Fruit fly (Drosophila melanogaster) whole organism, pupa: ENCODE measurements around the gene toy.

ENCODE experiments used
- CG10348 ChIP-seq: fragments of 200-800 bp; sonication (Bioruptor generic); IDR thresholded peaks from 2 replicates; pipeline ENCODE4 v1.3.6; 2022; ENCODE audit warnings: missing biosample characterization, missing genetic modification characterization
- CG12605 ChIP-seq: fragments of 200-800 bp; sonication (Bioruptor generic); IDR thresholded peaks from 2 replicates; pipeline ENCODE4 v1.3.6; 2022; ENCODE audit warnings: missing biosample characterization, missing genetic modification characterization
- CG13204 ChIP-seq: fragments of 200-800 bp; sonication (Bioruptor generic); optimal IDR thresholded peaks from 2 replicates; lab custom pipeline; 2018; ENCODE audit warnings: missing biosample characterization, mild to moderate bottlenecking, missing genetic modification characterization, moderate library complexity
- CG14655 ChIP-seq: fragments of 200-800 bp; sonication (Bioruptor generic); optimal IDR thresholded peaks from 3 replicates; lab custom pipeline; 2017; ENCODE audit warnings: mild to moderate bottlenecking, missing biosample characterization, missing genetic modification reagents, missing genetic modification characterization
- CG15710 ChIP-seq: fragments of 200-800 bp; sonication (Bioruptor generic); optimal IDR thresholded peaks from 2 replicates; lab custom pipeline; 2018; ENCODE audit warnings: missing biosample characterization, mild to moderate bottlenecking, missing genetic modification characterization, moderate library complexity
- CG17806 ChIP-seq: fragments of 200-800 bp; sonication (Bioruptor generic); optimal IDR thresholded peaks from 2 replicates; lab custom pipeline; 2018; ENCODE audit warnings: missing biosample characterization, mild to moderate bottlenecking, missing genetic modification characterization, moderate library complexity
- CG32121 ChIP-seq: fragments of 200-800 bp; sonication (Bioruptor generic); IDR thresholded peaks from 2 replicates; pipeline ENCODE4 v1.3.6; 2022; ENCODE audit warnings: missing biosample characterization, missing genetic modification characterization
- CG34367 ChIP-seq: fragments of 200-800 bp; sonication (Bioruptor generic); optimal IDR thresholded peaks from 2 replicates; lab custom pipeline; 2018; ENCODE audit warnings: missing biosample characterization, mild to moderate bottlenecking, missing genetic modification characterization
- CG4496 ChIP-seq: fragments of 200-800 bp; sonication (Bioruptor generic); IDR thresholded peaks from 3 replicates; pipeline ENCODE4 v1.3.6; 2022; ENCODE audit warnings: missing biosample characterization, missing genetic modification characterization
- CG8159 ChIP-seq: fragments of 200-800 bp; sonication (Bioruptor generic); optimal IDR thresholded peaks from 3 replicates; lab custom pipeline; 2018; ENCODE audit warnings: missing biosample characterization, mild to moderate bottlenecking, missing genetic modification characterization, moderate library complexity
- CG8301 ChIP-seq: fragments of 200-800 bp; sonication (Bioruptor generic); optimal IDR thresholded peaks from 2 replicates; lab custom pipeline; 2018; ENCODE audit warnings: missing biosample characterization, mild to moderate bottlenecking, missing genetic modification characterization
- CG9948 ChIP-seq: fragments of 200-800 bp; sonication (Bioruptor generic); optimal IDR thresholded peaks from 2 replicates; lab custom pipeline; 2018; ENCODE audit warnings: missing biosample characterization, mild to moderate bottlenecking, missing genetic modification characterization, moderate library complexity
- D1 ChIP-seq: fragments of 200-800 bp; sonication (Bioruptor generic); optimal IDR thresholded peaks from 2 replicates; lab custom pipeline; 2018; ENCODE audit warnings: missing biosample characterization, mild to moderate bottlenecking, missing genetic modification characterization, moderate library complexity
- EcR ChIP-seq: fragments of 200-800 bp; sonication (Bioruptor generic); optimal IDR thresholded peaks from 3 replicates; lab custom pipeline; 2019; ENCODE audit warnings: missing biosample characterization, missing genetic modification characterization, mild to moderate bottlenecking, moderate library complexity, missing genetic modification reagents
- Ets98B ChIP-seq: fragments of 200-800 bp; sonication (Bioruptor generic); IDR thresholded peaks from 2 replicates; pipeline ENCODE4 v1.3.6; 2022; ENCODE audit warnings: missing biosample characterization, missing genetic modification characterization
- Pif1A ChIP-seq: fragments of 200-800 bp; sonication (Bioruptor generic); optimal IDR thresholded peaks from 3 replicates; lab custom pipeline; 2016; ENCODE audit warnings: missing biosample characterization, missing genetic modification characterization
- Pif1B ChIP-seq: fragments of 200-800 bp; sonication (Bioruptor generic); optimal IDR thresholded peaks from 3 replicates; lab custom pipeline; 2016; ENCODE audit warnings: missing biosample characterization, missing genetic modification characterization
- Snoo ChIP-seq: fragments of 200-800 bp; sonication (Bioruptor generic); optimal IDR thresholded peaks from 3 replicates; lab custom pipeline; 2017; ENCODE audit warnings: missing biosample characterization, mild to moderate bottlenecking, missing genetic modification characterization, inconsistent platforms
- fd96Ca ChIP-seq: fragments of 200-800 bp; sonication (Bioruptor generic); IDR thresholded peaks from 3 replicates; pipeline ENCODE4 v1.3.6; 2022; ENCODE audit warnings: missing biosample characterization, missing genetic modification characterization
- gl ChIP-seq: fragments of 200-800 bp; sonication (Bioruptor generic); optimal IDR thresholded peaks from 2 replicates; lab custom pipeline; 2018; ENCODE audit warnings: missing biosample characterization, mild to moderate bottlenecking, missing genetic modification characterization
- rn ChIP-seq: fragments of 200-800 bp; sonication (Bioruptor generic); IDR thresholded peaks from 2 replicates; pipeline ENCODE4 v1.3.6; 2022; ENCODE audit warnings: missing biosample characterization, missing genetic modification characterization

Gene toy

DNA sequence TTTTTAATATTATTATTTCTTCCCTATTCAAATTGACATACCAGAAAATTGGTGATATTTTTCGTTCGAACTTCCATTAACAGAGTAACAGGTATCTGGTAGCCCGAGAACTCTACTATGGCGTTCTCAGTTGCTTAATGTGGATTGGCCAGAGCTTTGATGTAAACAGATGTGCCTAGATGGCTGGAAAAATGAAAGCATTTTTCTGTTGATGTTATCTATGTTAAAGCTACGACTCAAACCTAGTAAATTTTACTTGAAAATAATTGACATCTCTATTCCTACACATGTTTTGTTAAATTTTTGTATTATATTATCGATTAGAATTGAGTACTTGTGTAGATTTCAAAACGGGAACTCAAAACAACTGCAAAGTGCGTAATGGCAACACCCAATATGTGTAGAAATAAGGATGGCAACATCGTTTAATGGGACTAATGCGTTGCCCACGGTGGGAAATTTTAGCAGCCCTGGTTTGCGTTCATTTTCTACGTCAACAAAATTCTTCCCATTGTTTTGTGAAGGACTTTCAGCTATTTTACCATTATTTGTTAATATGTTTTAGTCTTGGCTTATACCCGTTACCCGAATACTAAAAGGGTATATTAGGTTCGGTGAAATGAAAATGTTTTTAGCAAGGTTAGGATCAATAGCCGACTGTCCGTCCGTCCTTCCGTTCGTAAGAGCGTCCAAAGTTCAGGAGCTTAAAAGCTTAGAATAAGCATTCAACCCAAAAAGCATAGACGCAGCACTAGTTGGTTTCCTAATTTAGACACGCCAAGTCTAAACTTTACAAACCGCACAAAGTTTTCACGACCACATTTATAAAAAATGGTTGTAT lies 9.7 kb upstream of the toy start:
- no peak for TF ChIP-seq gl (tag; lab: Kevin White, UChicago)
- no peak for TF ChIP-seq CG12605
- no peak for TF ChIP-seq CG10348 (GFP tag; lab: Robert Waterston, UW)
- TF ChIP-seq Snoo (tag; lab: Kevin White, UChicago), result no peak
- peak; percentile 25 for TF ChIP-seq Pif1A (GFP tag; lab: Kevin White, UChicago)
- TF ChIP-seq CG34367 (tag; lab: Kevin White, UChicago), result no peak
- no peak for TF ChIP-seq CG4496 (GFP tag; lab: Robert Waterston, UW)
- no peak for TF ChIP-seq Ets98B
- no peak for TF ChIP-seq D1 (tag; lab: Kevin White, UChicago)

DNA sequence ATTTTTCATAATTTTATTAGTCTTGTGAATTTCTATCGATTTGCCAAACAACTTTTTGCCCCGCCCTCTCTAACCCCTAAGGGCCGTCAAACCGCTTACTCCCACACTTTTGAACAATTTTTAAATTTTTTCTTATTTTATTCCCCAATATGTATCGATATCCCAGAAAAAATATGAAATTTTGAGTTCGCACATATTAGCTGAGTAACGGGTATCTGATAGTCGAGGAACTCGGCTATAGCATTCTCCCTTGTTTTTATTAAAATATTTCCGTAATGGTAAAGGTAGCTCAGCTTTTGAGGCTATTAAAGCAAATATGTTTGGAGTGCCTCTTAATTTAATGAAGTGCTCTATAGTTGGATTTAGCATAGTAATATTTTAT lies 9.1 kb upstream of the toy start:
- TF ChIP-seq CG13204 (GFP tag; lab: Kevin White, UChicago) (no peak), D1 (tag; lab: Kevin White, UChicago) (peak; percentile 53)

DNA sequence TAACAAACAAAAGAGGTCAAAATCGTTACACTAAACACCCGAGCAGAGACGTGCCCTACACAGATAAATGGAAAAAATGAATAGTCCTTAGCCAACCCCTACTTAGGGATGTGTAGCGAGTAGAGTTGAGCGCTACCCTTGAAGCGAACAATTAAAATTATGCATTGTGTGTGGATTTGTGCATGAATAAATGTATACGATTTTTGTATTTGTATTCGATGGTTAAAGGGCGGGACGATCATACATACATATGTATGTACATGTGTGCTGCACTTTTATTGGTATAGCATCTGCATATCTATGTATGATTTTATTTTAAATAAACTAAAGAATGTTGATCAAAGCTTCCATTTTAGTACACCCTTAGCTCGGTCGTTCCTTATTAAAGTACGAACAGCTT lies 8.4 kb upstream of the toy start:
- no peak for TF ChIP-seq CG32121 (GFP tag; lab: Robert Waterston, UW)
- TF ChIP-seq CG9948 (tag; lab: Kevin White, UChicago), result no peak
- TF ChIP-seq CG14655 (GFP tag; lab: Kevin White, UChicago), result no peak
- no peak for TF ChIP-seq CG10348 (GFP tag; lab: Robert Waterston, UW)

DNA sequence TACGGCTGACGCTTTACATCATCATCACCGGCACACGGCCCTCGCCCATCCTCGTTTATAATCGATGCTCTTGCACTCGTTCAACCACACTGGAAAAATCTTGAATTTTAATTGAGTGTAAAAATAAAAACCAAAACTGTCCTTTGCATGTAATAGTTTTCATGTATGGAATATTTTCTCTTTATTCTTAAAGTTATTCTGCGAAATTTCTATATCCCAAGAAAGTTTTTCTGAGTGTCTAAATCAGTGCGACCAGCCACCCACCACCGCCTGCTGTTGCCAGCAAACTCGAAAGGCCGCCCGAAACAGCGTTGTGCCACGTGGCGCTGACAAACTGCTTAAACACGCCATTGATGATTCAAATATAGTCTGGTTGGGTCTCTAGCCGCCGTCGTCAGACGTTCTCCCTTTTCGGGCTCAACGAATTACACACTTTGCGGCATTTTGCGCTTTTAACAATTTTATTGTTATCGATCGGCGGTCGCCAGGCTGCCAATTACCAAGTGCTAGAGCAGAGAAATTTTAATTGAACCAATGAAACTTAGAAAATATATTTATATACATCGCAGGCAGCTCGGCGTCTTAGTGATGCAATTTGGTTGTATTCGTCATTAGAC lies 6.6 kb upstream of the toy start:
- TF ChIP-seq CG10348 (GFP tag; lab: Robert Waterston, UW), result no peak
- peak; percentile 14 for TF ChIP-seq Pif1A (GFP tag; lab: Kevin White, UChicago)

DNA sequence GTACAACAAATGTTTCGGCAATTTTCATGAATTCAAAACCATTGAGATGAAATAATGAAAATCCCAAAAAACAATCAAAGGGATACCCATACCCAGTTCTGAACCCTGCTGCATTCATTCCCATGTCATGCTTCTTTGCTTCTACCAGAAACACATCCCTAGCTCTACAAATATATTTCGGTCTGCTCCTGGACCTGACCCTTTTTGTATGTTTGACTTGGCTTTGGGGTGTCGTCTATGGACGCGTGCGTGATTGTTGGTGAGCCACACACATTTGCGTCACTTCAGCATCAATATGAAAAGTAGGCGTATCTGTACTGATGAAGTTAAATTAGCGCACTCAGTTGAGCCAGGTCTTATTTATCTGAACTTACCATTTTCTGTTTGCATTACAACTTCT lies 4.8 kb upstream of the toy start:
- TF ChIP-seq CG13204 (GFP tag; lab: Kevin White, UChicago), result no peak
- no peak for TF ChIP-seq D1 (tag; lab: Kevin White, UChicago)
- TF ChIP-seq CG14655 (GFP tag; lab: Kevin White, UChicago), result no peak
- TF ChIP-seq CG17806 (tag; lab: Kevin White, UChicago), result no peak
- TF ChIP-seq CG4496 (GFP tag; lab: Robert Waterston, UW), result no peak
- no peak for TF ChIP-seq Snoo (tag; lab: Kevin White, UChicago)
- TF ChIP-seq Ets98B, result no peak
- TF ChIP-seq CG8159 (tag; lab: Kevin White, UChicago), result no peak
- no peak for TF ChIP-seq rn (GFP tag; lab: Robert Waterston, UW)
- no peak for TF ChIP-seq CG8301 (tag; lab: Kevin White, UChicago)
- TF ChIP-seq gl (tag; lab: Kevin White, UChicago), result no peak
- TF ChIP-seq CG9948 (tag; lab: Kevin White, UChicago), result no peak
- no peak for TF ChIP-seq EcR (GFP tag; lab: Kevin White, UChicago)
- no peak for TF ChIP-seq CG12605
- TF ChIP-seq CG15710, result no peak
- TF ChIP-seq Pif1A (GFP tag; lab: Kevin White, UChicago), result no peak
- no peak for TF ChIP-seq Pif1B
- TF ChIP-seq CG34367 (tag; lab: Kevin White, UChicago), result no peak

DNA sequence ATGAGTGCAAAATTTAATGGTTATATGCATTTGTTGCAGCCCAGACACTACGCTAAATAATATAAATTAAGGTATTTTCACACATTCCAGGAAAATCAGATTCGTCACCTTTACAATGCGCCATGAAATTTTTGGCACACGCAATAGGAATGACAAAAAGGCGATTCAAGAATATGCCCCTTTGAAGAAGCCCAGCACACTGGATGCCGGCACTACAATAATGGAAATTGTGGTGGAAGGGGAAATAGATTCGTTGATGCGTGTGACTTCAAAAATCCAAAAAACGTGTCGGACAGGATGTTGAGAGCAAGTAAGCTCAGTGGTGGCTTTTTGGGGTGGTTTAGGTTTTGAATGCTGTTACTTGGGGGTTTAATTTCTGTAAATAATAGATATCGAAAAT lies 1.1 kb upstream of the toy start:
- TF ChIP-seq CG17806 (tag; lab: Kevin White, UChicago), result no peak
- no peak for TF ChIP-seq EcR (GFP tag; lab: Kevin White, UChicago)
- TF ChIP-seq Pif1A (GFP tag; lab: Kevin White, UChicago), result no peak
- no peak for TF ChIP-seq CG14655 (GFP tag; lab: Kevin White, UChicago)
- no peak for TF ChIP-seq fd96Ca
- no peak for TF ChIP-seq CG4496 (GFP tag; lab: Robert Waterston, UW)
- TF ChIP-seq Snoo (tag; lab: Kevin White, UChicago), result no peak
- no peak for TF ChIP-seq Pif1B

DNA sequence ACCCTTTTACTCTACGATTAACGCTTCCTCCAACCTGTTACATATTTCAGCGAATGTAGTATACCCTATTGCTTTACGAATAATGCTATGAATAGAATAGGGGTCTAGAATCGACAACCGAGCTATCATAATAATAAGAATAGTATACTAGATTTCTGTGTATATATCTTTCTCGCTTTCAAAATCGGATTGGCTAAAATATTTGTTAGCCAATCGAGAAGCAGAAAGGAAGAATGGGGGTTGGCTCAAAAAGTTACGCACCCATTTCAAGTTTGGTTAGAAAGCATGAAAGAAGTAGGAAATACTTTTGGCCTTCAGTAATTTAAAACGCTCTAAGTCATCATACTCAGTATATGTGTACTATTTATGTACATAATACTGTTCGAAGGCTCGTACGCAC lies 6.4 kb downstream of the toy start:
- TF ChIP-seq CG32121 (GFP tag; lab: Robert Waterston, UW), result no peak
- no peak for TF ChIP-seq CG34367 (tag; lab: Kevin White, UChicago)
- no peak for TF ChIP-seq CG14655 (GFP tag; lab: Kevin White, UChicago)
- TF ChIP-seq CG9948 (tag; lab: Kevin White, UChicago), result no peak
- TF ChIP-seq gl (tag; lab: Kevin White, UChicago), result no peak
- no peak for TF ChIP-seq CG13204 (GFP tag; lab: Kevin White, UChicago)
- TF ChIP-seq EcR (GFP tag; lab: Kevin White, UChicago), result no peak
- TF ChIP-seq CG10348 (GFP tag; lab: Robert Waterston, UW), result no peak
- TF ChIP-seq D1 (tag; lab: Kevin White, UChicago), result no peak
- TF ChIP-seq fd96Ca, result no peak
- TF ChIP-seq CG4496 (GFP tag; lab: Robert Waterston, UW), result no peak
- TF ChIP-seq rn (GFP tag; lab: Robert Waterston, UW), result no peak
- TF ChIP-seq CG8301 (tag; lab: Kevin White, UChicago), result no peak
- no peak for TF ChIP-seq Pif1B
- TF ChIP-seq CG15710, result no peak
- TF ChIP-seq, all 21 proteins: peak for 0
